Fruit fly (Drosophila melanogaster) whole organism, prepupa: ENCODE data around the gene CG7332.

ENCODE experiments used
- CG10631 ChIP-seq: fragments of 200-800 bp; sonication (Bioruptor generic); optimal IDR thresholded peaks from 2 replicates; lab custom pipeline; 2016; ENCODE audit warnings: missing biosample characterization, missing genetic modification characterization
- CG10669 ChIP-seq: fragments of 200-800 bp; sonication (Bioruptor generic); optimal IDR thresholded peaks from 3 replicates; lab custom pipeline; 2018; ENCODE audit warnings: missing biosample characterization, mild to moderate bottlenecking, missing genetic modification characterization, moderate library complexity
- CG11762 ChIP-seq: fragments of 200-800 bp; sonication (Bioruptor generic); optimal IDR thresholded peaks from 3 replicates; lab custom pipeline; 2016; ENCODE audit warnings: missing biosample characterization, missing genetic modification characterization; ENCODE audit not compliant: insufficient read depth
- CG11902 ChIP-seq: fragments of 200-800 bp; sonication (Bioruptor generic); optimal IDR thresholded peaks from 3 replicates; lab custom pipeline; 2016; ENCODE audit warnings: missing biosample characterization, missing genetic modification characterization
- CG15336 ChIP-seq: fragments of 200-800 bp; sonication (Bioruptor generic); IDR thresholded peaks from 2 replicates; pipeline ENCODE4 v1.3.6; 2022; ENCODE audit warnings: missing biosample characterization, missing genetic modification characterization
- CG16779 ChIP-seq: fragments of 200-800 bp; sonication (Bioruptor generic); optimal IDR thresholded peaks from 3 replicates; lab custom pipeline; 2017; ENCODE audit warnings: missing biosample characterization, mild to moderate bottlenecking, missing genetic modification characterization
- CG31627 ChIP-seq: fragments of 200-800 bp; sonication (Bioruptor generic); optimal IDR thresholded peaks from 3 replicates; lab custom pipeline; 2016; ENCODE audit warnings: missing biosample characterization, missing genetic modification characterization
- CG32006 ChIP-seq: fragments of 200-800 bp; sonication (Bioruptor generic); optimal IDR thresholded peaks from 3 replicates; lab custom pipeline; 2017; ENCODE audit warnings: missing biosample characterization, mild to moderate bottlenecking, missing genetic modification characterization
- CG34406 ChIP-seq: fragments of 200-800 bp; sonication (Bioruptor generic); optimal IDR thresholded peaks from 3 replicates; lab custom pipeline; 2016; ENCODE audit warnings: missing biosample characterization, missing genetic modification characterization
- CG3919 ChIP-seq: fragments of 200-800 bp; sonication (Bioruptor generic); optimal IDR thresholded peaks from 3 replicates; lab custom pipeline; 2016; ENCODE audit warnings: missing biosample characterization, missing genetic modification characterization
- CG6163 ChIP-seq: fragments of 200-800 bp; sonication (Bioruptor generic); IDR thresholded peaks from 3 replicates; pipeline ENCODE4 v1.3.6; 2022; ENCODE audit warnings: missing biosample characterization, missing genetic modification characterization
- CG6276 ChIP-seq: fragments of 200-800 bp; sonication (Bioruptor generic); optimal IDR thresholded peaks from 2 replicates; lab custom pipeline; 2017; ENCODE audit warnings: missing biosample characterization, mild to moderate bottlenecking, missing genetic modification characterization
- CG6792 ChIP-seq: fragments of 200-800 bp; sonication (Bioruptor generic); optimal IDR thresholded peaks from 3 replicates; lab custom pipeline; 2016; ENCODE audit warnings: missing biosample characterization, missing genetic modification characterization
- CG6808 ChIP-seq: fragments of 200-800 bp; sonication (Bioruptor generic); optimal IDR thresholded peaks from 3 replicates; lab custom pipeline; 2017; ENCODE audit warnings: missing biosample characterization, missing genetic modification characterization, mild to moderate bottlenecking, moderate library complexity, missing genetic modification reagents
- CG6854 ChIP-seq: fragments of 200-800 bp; sonication (Bioruptor generic); optimal IDR thresholded peaks from 2 replicates; lab custom pipeline; 2017; ENCODE audit warnings: missing biosample characterization, mild to moderate bottlenecking, missing genetic modification characterization
- CG8119 ChIP-seq: fragments of 200-800 bp; sonication (Bioruptor generic); IDR thresholded peaks from 3 replicates; pipeline ENCODE4 v1.3.6; 2022; ENCODE audit warnings: missing biosample characterization, missing genetic modification characterization
- CG8632 ChIP-seq: fragments of 200-800 bp; sonication (Bioruptor generic); optimal IDR thresholded peaks from 3 replicates; lab custom pipeline; 2016; ENCODE audit warnings: missing biosample characterization, missing genetic modification characterization
- CG9139 ChIP-seq: fragments of 200-800 bp; sonication (Bioruptor generic); optimal IDR thresholded peaks from 3 replicates; lab custom pipeline; 2017; ENCODE audit warnings: missing biosample characterization, mild to moderate bottlenecking, missing genetic modification characterization
- Eip75B ChIP-seq: fragments of 200-800 bp; sonication (Bioruptor generic); optimal IDR thresholded peaks from 3 replicates; lab custom pipeline; 2016; ENCODE audit warnings: missing biosample characterization, missing genetic modification characterization
- Eip78C ChIP-seq: fragments of 200-800 bp; sonication (Bioruptor generic); peaks from one replicate; lab custom pipeline; 2016; ENCODE audit warnings: missing biosample characterization, missing genetic modification characterization
- Eip93F ChIP-seq: fragments of 200-800 bp; sonication (Bioruptor generic); optimal IDR thresholded peaks from 2 replicates; lab custom pipeline; 2016; ENCODE audit warnings: missing biosample characterization, mild to moderate bottlenecking, missing genetic modification characterization
- Gug ChIP-seq: fragments of 200-800 bp; sonication (Bioruptor generic); IDR thresholded peaks from 2 replicates; pipeline ENCODE4 v1.3.6; 2022; ENCODE audit warnings: missing biosample characterization, missing genetic modification characterization
- Hr38 ChIP-seq: sonication (Bioruptor generic); optimal IDR thresholded peaks from 2 replicates; lab custom pipeline; 2016; ENCODE audit warnings: missing biosample characterization, missing genetic modification characterization
- Hr39 ChIP-seq: fragments of 200-800 bp; sonication (Bioruptor generic); optimal IDR thresholded peaks from 2 replicates; lab custom pipeline; 2016; ENCODE audit warnings: missing biosample characterization, missing genetic modification characterization
- Lpt ChIP-seq: fragments of 200-800 bp; sonication (Bioruptor generic); optimal IDR thresholded peaks from 3 replicates; lab custom pipeline; 2016; ENCODE audit warnings: missing biosample characterization, missing genetic modification characterization
- Met ChIP-seq: fragments of 200-800 bp; sonication (Bioruptor generic); optimal IDR thresholded peaks from 3 replicates; lab custom pipeline; 2016; ENCODE audit warnings: missing biosample characterization, missing genetic modification characterization
- OdsH ChIP-seq: fragments of 200-800 bp; sonication (Bioruptor generic); optimal IDR thresholded peaks from 3 replicates; lab custom pipeline; 2016; ENCODE audit warnings: missing biosample characterization, missing genetic modification characterization
- Smox ChIP-seq: fragments of 200-800 bp; sonication (Bioruptor generic); optimal IDR thresholded peaks from 3 replicates; lab custom pipeline; 2016; ENCODE audit warnings: missing biosample characterization, missing genetic modification characterization
- Sox102F ChIP-seq: fragments of 200-800 bp; sonication (Bioruptor generic); optimal IDR thresholded peaks from 2 replicates; lab custom pipeline; 2016; ENCODE audit warnings: missing biosample characterization, mild to moderate bottlenecking, missing genetic modification characterization
- Sox14 ChIP-seq: fragments of 200-800 bp; sonication (Bioruptor generic); optimal IDR thresholded peaks from 3 replicates; lab custom pipeline; 2016; ENCODE audit warnings: missing biosample characterization, missing genetic modification characterization
- Sox15 ChIP-seq: fragments of 200-800 bp; sonication (Bioruptor generic); optimal IDR thresholded peaks from 3 replicates; lab custom pipeline; 2016; ENCODE audit warnings: missing biosample characterization, missing genetic modification characterization
- achi ChIP-seq: fragments of 200-800 bp; sonication (Bioruptor generic); optimal IDR thresholded peaks from 3 replicates; lab custom pipeline; 2016; ENCODE audit warnings: missing biosample characterization, missing genetic modification characterization
- dac ChIP-seq: fragments of 200-800 bp; sonication (Bioruptor generic); optimal IDR thresholded peaks from 2 replicates; lab custom pipeline; 2017; ENCODE audit warnings: missing biosample characterization, mild to moderate bottlenecking, missing genetic modification characterization
- dsx ChIP-seq: fragments of 200-800 bp; optimal IDR thresholded peaks from 3 replicates; lab custom pipeline; 2019; ENCODE audit warnings: missing biosample characterization, mild to moderate bottlenecking, missing genetic modification characterization, moderate library complexity; ENCODE audit not compliant: poor library complexity, severe bottlenecking
- esn ChIP-seq: fragments of 200-800 bp; sonication (Bioruptor generic); optimal IDR thresholded peaks from 2 replicates; lab custom pipeline; 2016; ENCODE audit warnings: missing biosample characterization, mild to moderate bottlenecking, missing genetic modification characterization, moderate library complexity
- fd59A ChIP-seq: fragments of 200-800 bp; sonication (Bioruptor generic); optimal IDR thresholded peaks from 2 replicates; lab custom pipeline; 2017; ENCODE audit warnings: missing biosample characterization, mild to moderate bottlenecking, missing genetic modification characterization, missing genetic modification reagents
- lz ChIP-seq: fragments of 200-800 bp; sonication (Bioruptor generic); optimal IDR thresholded peaks from 3 replicates; lab custom pipeline; 2016; ENCODE audit warnings: missing biosample characterization, missing genetic modification characterization
- net ChIP-seq: fragments of 200-800 bp; sonication (Bioruptor generic); optimal IDR thresholded peaks from 3 replicates; lab custom pipeline; 2016; ENCODE audit warnings: missing biosample characterization, missing genetic modification characterization
- pdm3 ChIP-seq: fragments of 200-800 bp; sonication (Bioruptor generic); optimal IDR thresholded peaks from 3 replicates; lab custom pipeline; 2016; ENCODE audit warnings: missing biosample characterization, missing genetic modification characterization
- salr ChIP-seq, 2 experiments: fragments of 200-800 bp; sonication (Bioruptor generic); optimal IDR thresholded peaks; 3 replicates each; lab custom pipeline; 2016 to 2018; ENCODE audit warnings: missing biosample characterization in 2 of 2, missing genetic modification characterization in 2 of 2, mild to moderate bottlenecking in 1 of 2
- spab ChIP-seq: fragments of 200-800 bp; sonication (Bioruptor generic); optimal IDR thresholded peaks from 2 replicates; lab custom pipeline; 2017; ENCODE audit warnings: missing biosample characterization, mild to moderate bottlenecking, missing genetic modification characterization, missing genetic modification reagents
- ss ChIP-seq, 2 experiments: fragments of 200-800 bp; sonication (Bioruptor generic); optimal IDR thresholded peaks; 2 replicates in 1 of 2; 3 replicates in 1 of 2; lab custom pipeline; 2017 to 2018; ENCODE audit warnings: mild to moderate bottlenecking in 2 of 2, missing biosample characterization in 2 of 2, missing genetic modification characterization in 2 of 2, moderate library complexity in 1 of 2
- topi ChIP-seq: fragments of 200-800 bp; sonication (Bioruptor generic); optimal IDR thresholded peaks from 3 replicates; lab custom pipeline; 2016; ENCODE audit warnings: missing biosample characterization, missing genetic modification characterization
- vri ChIP-seq: fragments of 200-800 bp; sonication (Bioruptor generic); optimal IDR thresholded peaks from 3 replicates; lab custom pipeline; 2016; ENCODE audit warnings: missing biosample characterization, mild to moderate bottlenecking, missing genetic modification characterization

Gene CG7332

dm6 chrX:18914177-18914576 is 29.9 kb downstream of the CG7332 start (continued):
- TF ChIP-seq achi (GFP tag; lab: Kevin White, UChicago) (peak; percentile 38), CG8119 (GFP tag; lab: Robert Waterston, UW) (no peak), CG6276 (no peak), vri (GFP tag; lab: Kevin White, UChicago) (no peak), net (peak; percentile 40), salr (GFP tag; optimal IDR thresholded peaks at IDR 0.05; lab: Kevin White, UChicago) (peak in 1 of 2 experiments; percentile 16), CG11762 (GFP tag; lab: Kevin White, UChicago) (no peak), spab (GFP tag; lab: Kevin White, UChicago) (peak; percentile 38), Hr39 (GFP tag; lab: Kevin White, UChicago) (peak; percentile 17), OdsH (GFP tag; lab: Kevin White, UChicago) (peak; percentile 29), lz (GFP tag; lab: Kevin White, UChicago) (peak; percentile 42), Sox14 (GFP tag; lab: Kevin White, UChicago) (peak; percentile 12), dac (no peak), CG3919 (GFP tag; lab: Kevin White, UChicago) (peak; percentile 50), CG6854 (GFP tag; lab: Kevin White, UChicago) (no peak), Gug (GFP tag; lab: Robert Waterston, UW) (no peak)

- TF ChIP-seq CG31627 (GFP tag; lab: Kevin White, UChicago) = peak; percentile 7
- no peak for TF ChIP-seq CG34406 (GFP tag; lab: Kevin White, UChicago)
- peak; percentile 37 for TF ChIP-seq topi (GFP tag; lab: Kevin White, UChicago)
- TF ChIP-seq CG6792 (GFP tag; lab: Kevin White, UChicago) = no peak
- TF ChIP-seq salr (GFP tag; optimal IDR thresholded peaks at IDR 0.05; lab: Kevin White, UChicago) = no peak
- TF ChIP-seq dsx = no peak
- TF ChIP-seq CG8632 (GFP tag; lab: Kevin White, UChicago) = no peak
- TF ChIP-seq OdsH (GFP tag; lab: Kevin White, UChicago) = no peak
- peak; percentile 19 for TF ChIP-seq Sox14 (GFP tag; lab: Kevin White, UChicago)
- no peak for TF ChIP-seq Gug (GFP tag; lab: Robert Waterston, UW)
- TF ChIP-seq CG6854 (GFP tag; lab: Kevin White, UChicago) = no peak
- TF ChIP-seq Met (GFP tag; lab: Kevin White, UChicago) = peak; percentile 40
- TF ChIP-seq Eip75B = no peak
- peak; percentile 9 for TF ChIP-seq Hr39 (GFP tag; lab: Kevin White, UChicago)
- TF ChIP-seq Sox102F (GFP tag; lab: Kevin White, UChicago) = peak; percentile 41
- TF ChIP-seq CG16779 (tag; lab: Kevin White, UChicago) = no peak
- TF ChIP-seq Smox (GFP tag; lab: Kevin White, UChicago) = peak; percentile 46
- peak; percentile 17 for TF ChIP-seq pdm3 (GFP tag; lab: Kevin White, UChicago)
- peak; percentile 21 for TF ChIP-seq CG32006
- no peak for TF ChIP-seq Eip93F
- TF ChIP-seq vri (GFP tag; lab: Kevin White, UChicago) = peak; percentile 1
- TF ChIP-seq Eip78C (GFP tag; lab: Kevin White, UChicago) = peak; percentile 79
- peak; percentile 33 for TF ChIP-seq lz (GFP tag; lab: Kevin White, UChicago)
- TF ChIP-seq achi (GFP tag; lab: Kevin White, UChicago) = peak; percentile 16
- no peak for TF ChIP-seq CG6808
- TF ChIP-seq ss (GFP tag; optimal IDR thresholded peaks at IDR 0.05; lab: Kevin White, UChicago) = no peak
- TF ChIP-seq esn (GFP tag; lab: Kevin White, UChicago) = peak; percentile 54
Measured at dm6 chrX:18917585-18917984, 33.3 kb downstream of the CG7332 start.

DNA sequence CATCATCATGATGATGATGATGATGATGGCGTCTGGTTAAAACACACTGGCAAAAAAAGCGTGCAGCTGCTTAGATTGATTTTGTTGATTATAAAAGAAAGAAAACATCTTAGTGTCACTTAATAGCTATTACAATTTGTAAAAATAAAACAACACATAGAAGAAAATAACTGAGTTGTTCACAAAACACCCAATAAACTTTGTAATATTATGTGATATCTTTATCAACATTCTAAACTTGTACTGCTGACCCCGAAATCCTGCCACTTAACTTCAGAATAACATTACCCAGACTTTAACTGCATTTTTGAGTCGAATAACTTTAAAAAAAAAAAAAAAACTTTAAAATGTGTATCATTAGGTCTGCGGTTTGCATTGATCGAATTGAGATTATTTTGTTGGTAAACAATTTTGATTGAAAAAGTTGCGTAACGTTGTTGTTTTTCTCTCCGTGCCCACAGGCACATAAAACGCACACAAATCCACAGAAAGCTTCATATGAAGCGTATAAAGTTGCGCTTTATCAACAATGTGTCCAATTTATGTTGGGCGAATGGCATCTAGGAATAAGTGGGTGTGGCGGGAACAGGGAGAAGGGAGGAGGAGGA is 35.2 kb downstream of the CG7332 start:
- TF ChIP-seq Eip75B (peak; percentile 15), Sox102F (GFP tag; lab: Kevin White, UChicago) (no peak), CG10669 (GFP tag; lab: Kevin White, UChicago) (no peak), ss (GFP tag; optimal IDR thresholded peaks at IDR 0.05; lab: Kevin White, UChicago) (no peak), esn (GFP tag; lab: Kevin White, UChicago) (peak; percentile 28), OdsH (GFP tag; lab: Kevin White, UChicago) (peak; percentile 32), CG9139 (GFP tag; lab: Kevin White, UChicago) (no peak), CG8632 (GFP tag; lab: Kevin White, UChicago) (no peak), CG6854 (GFP tag; lab: Kevin White, UChicago) (no peak), topi (GFP tag; lab: Kevin White, UChicago) (peak; percentile 15), Sox15 (GFP tag; lab: Kevin White, UChicago) (no peak), vri (GFP tag; lab: Kevin White, UChicago) (no peak), Lpt (no peak), Sox14 (GFP tag; lab: Kevin White, UChicago) (no peak), Gug (GFP tag; lab: Robert Waterston, UW) (no peak), Hr38 (GFP tag; lab: Kevin White, UChicago) (no peak), fd59A (GFP tag; lab: Kevin White, UChicago) (no peak), CG11902 (no peak), CG6163 (GFP tag; lab: Robert Waterston, UW) (no peak), CG15336 (no peak), net (peak; percentile 33), dsx (peak; percentile 48), pdm3 (GFP tag; lab: Kevin White, UChicago) (peak; percentile 27), CG10631 (GFP tag; lab: Kevin White, UChicago) (peak; percentile 26)
